Worm (Caenorhabditis elegans) whole organism, young adult: Measurements from ENCODE around the gene nhr-171.

ENCODE experiments used
- B0019.2 ChIP-seq: fragments of 200-800 bp; sonication (Bioruptor generic); conservative IDR thresholded peaks from 2 replicates; pipeline ENCODE4 v1.3.6; 2022; ENCODE audit warnings: missing genetic modification reagents, missing genetic modification characterization, missing compliant biosample characterization
- B0261.1 ChIP-seq: sonication (generic microtip); optimal IDR thresholded peaks from 2 replicates; lab custom pipeline; 2016; ENCODE audit warnings: mild to moderate bottlenecking, missing genetic modification characterization, moderate library complexity, missing compliant biosample characterization
- B0336.3 ChIP-seq: fragments of 200-800 bp; sonication (Bioruptor generic); IDR thresholded peaks from 2 replicates; pipeline ENCODE4 v1.3.6; 2022; ENCODE audit warnings: missing genetic modification characterization, missing compliant biosample characterization
- C06A6.2 ChIP-seq: fragments of 200-800 bp; sonication (Bioruptor generic); conservative IDR thresholded peaks from 2 replicates; pipeline ENCODE4 v1.3.6; 2022; ENCODE audit warnings: missing genetic modification characterization, missing compliant biosample characterization
- F22D6.2 ChIP-seq: sonication (generic microtip); optimal IDR thresholded peaks from 2 replicates; lab custom pipeline; 2016; ENCODE audit warnings: mild to moderate bottlenecking, missing genetic modification characterization, missing compliant biosample characterization
- F33H1.4 ChIP-seq: fragments of 200-800 bp; sonication (Bioruptor generic); IDR thresholded peaks from 2 replicates; pipeline ENCODE4 v1.3.6; 2022; ENCODE audit warnings: missing genetic modification reagents, missing genetic modification characterization, missing compliant biosample characterization
- F37B4.10 ChIP-seq: fragments of 200-800 bp; sonication (Bioruptor generic); IDR thresholded peaks from 2 replicates; pipeline ENCODE4 v1.3.6; 2022; ENCODE audit warnings: missing genetic modification characterization, missing compliant biosample characterization
- F39B2.1 ChIP-seq: fragments of 200-800 bp; sonication (Bioruptor generic); IDR thresholded peaks from 2 replicates; pipeline ENCODE4 v1.3.6; 2022; ENCODE audit warnings: missing genetic modification reagents, missing genetic modification characterization, missing compliant biosample characterization
- F52B5.7 ChIP-seq: sonication (generic microtip); optimal IDR thresholded peaks from 2 replicates; lab custom pipeline; 2016; ENCODE audit warnings: mild to moderate bottlenecking, missing genetic modification characterization, missing compliant biosample characterization
- F57C9.4 ChIP-seq: sonication (generic microtip); optimal IDR thresholded peaks from 2 replicates; lab custom pipeline; 2017; ENCODE audit warnings: mild to moderate bottlenecking, missing genetic modification characterization, missing compliant biosample characterization
- K12H6.12 ChIP-seq: fragments of 200-800 bp; sonication (Bioruptor generic); optimal IDR thresholded peaks from 2 replicates; lab custom pipeline; 2018; ENCODE audit warnings: mild to moderate bottlenecking, missing genetic modification characterization, missing compliant biosample characterization
- Y53F4B.3 ChIP-seq: fragments of 200-800 bp; sonication (Bioruptor generic); IDR thresholded peaks from 2 replicates; pipeline ENCODE4 v1.3.6; 2022; ENCODE audit warnings: missing genetic modification reagents, missing genetic modification characterization, missing compliant biosample characterization
- Y53G8AR.9 ChIP-seq: fragments of 200-800 bp; sonication (Bioruptor generic); conservative IDR thresholded peaks from 2 replicates; pipeline ENCODE4 v1.3.6; 2022; ENCODE audit warnings: missing genetic modification reagents, missing genetic modification characterization, missing compliant biosample characterization
- Y67H2A.10 ChIP-seq: fragments of 200-800 bp; sonication (Bioruptor generic); conservative IDR thresholded peaks from 2 replicates; pipeline ENCODE4 v1.3.6; 2022; ENCODE audit warnings: missing genetic modification reagents, missing genetic modification characterization, missing compliant biosample characterization
- akir-1 ChIP-seq: fragments of 200-800 bp; sonication (Bioruptor generic); optimal IDR thresholded peaks from 2 replicates; lab custom pipeline; 2018; ENCODE audit warnings: mild to moderate bottlenecking, missing genetic modification characterization, moderate library complexity, missing compliant biosample characterization
- aptf-3 ChIP-seq: fragments of 200-800 bp; sonication (Bioruptor generic); IDR thresholded peaks from 2 replicates; pipeline ENCODE4 v1.3.6; 2022; ENCODE audit warnings: missing genetic modification characterization, missing compliant biosample characterization
- attf-5 ChIP-seq: fragments of 200-800 bp; sonication (Bioruptor generic); optimal IDR thresholded peaks from 2 replicates; lab custom pipeline; 2018; ENCODE audit warnings: mild to moderate bottlenecking, missing genetic modification characterization, missing compliant biosample characterization
- bed-2 ChIP-seq: fragments of 200-800 bp; sonication (Bioruptor generic); IDR thresholded peaks from 2 replicates; pipeline ENCODE4 v1.3.6; 2022; ENCODE audit warnings: missing genetic modification reagents, missing genetic modification characterization, missing compliant biosample characterization
- ccch-3 ChIP-seq: fragments of 200-800 bp; sonication (Bioruptor generic); optimal IDR thresholded peaks from 2 replicates; lab custom pipeline; 2018; ENCODE audit warnings: mild to moderate bottlenecking, missing genetic modification characterization, missing compliant biosample characterization
- cebp-2 ChIP-seq: fragments of 200-800 bp; sonication (Bioruptor generic); IDR thresholded peaks from 2 replicates; pipeline ENCODE4 v1.3.6; 2022; ENCODE audit warnings: missing genetic modification characterization, missing compliant biosample characterization
- ceh-91 ChIP-seq: fragments of 200-800 bp; sonication (Bioruptor generic); IDR thresholded peaks from 2 replicates; pipeline ENCODE4 v1.3.6; 2022; ENCODE audit warnings: missing genetic modification reagents, missing genetic modification characterization, missing compliant biosample characterization
- die-1 ChIP-seq: sonication (generic microtip); optimal IDR thresholded peaks from 2 replicates; lab custom pipeline; 2016; ENCODE audit warnings: missing genotype, mild to moderate bottlenecking, missing genetic modification characterization, missing compliant biosample characterization
- hrde-1 ChIP-seq: sonication (generic microtip); optimal IDR thresholded peaks from 2 replicates; lab custom pipeline; 2016; ENCODE audit warnings: missing genetic modification characterization, mild to moderate bottlenecking, missing compliant biosample characterization, moderate library complexity, missing genotype, missing genetic modification reagents, borderline replicate concordance
- hsf-1 ChIP-seq: fragments of 200-800 bp; sonication (Bioruptor generic); IDR thresholded peaks from 2 replicates; pipeline ENCODE4 v1.3.6; 2022; ENCODE audit warnings: missing genetic modification reagents, missing genetic modification characterization, missing compliant biosample characterization
- lag-1 ChIP-seq: fragments of 200-800 bp; sonication (Bioruptor generic); IDR thresholded peaks from 2 replicates; pipeline ENCODE4 v1.3.6; 2022; ENCODE audit warnings: missing genetic modification reagents, missing genetic modification characterization, missing compliant biosample characterization
- let-526 ChIP-seq: fragments of 200-800 bp; sonication (Bioruptor generic); IDR thresholded peaks from 2 replicates; pipeline ENCODE4 v1.3.6; 2022; ENCODE audit warnings: missing genetic modification reagents, missing genetic modification characterization, missing compliant biosample characterization
- lin-26 ChIP-seq: fragments of 200-800 bp; sonication (Bioruptor generic); IDR thresholded peaks from 2 replicates; pipeline ENCODE4 v1.3.6; 2022; ENCODE audit warnings: missing genetic modification reagents, missing genetic modification characterization, missing compliant biosample characterization
- lin-54 ChIP-seq: fragments of 200-800 bp; sonication (Bioruptor generic); optimal IDR thresholded peaks from 2 replicates; lab custom pipeline; 2018; ENCODE audit warnings: mild to moderate bottlenecking, missing genetic modification characterization, missing compliant biosample characterization
- madf-6 ChIP-seq: fragments of 200-800 bp; sonication (Bioruptor generic); IDR thresholded peaks from 2 replicates; pipeline ENCODE4 v1.3.6; 2022; ENCODE audit warnings: missing genetic modification reagents, missing genetic modification characterization, missing compliant biosample characterization
- mcd-1 ChIP-seq: fragments of 200-800 bp; sonication (Bioruptor generic); IDR thresholded peaks from 2 replicates; pipeline ENCODE4 v1.3.6; 2022; ENCODE audit warnings: missing genetic modification reagents, missing genetic modification characterization, missing compliant biosample characterization
- mes-4 ChIP-seq: sonication (generic microtip); optimal IDR thresholded peaks from 2 replicates; lab custom pipeline; 2016; ENCODE audit warnings: missing genotype, missing genetic modification characterization, missing compliant biosample characterization
- nfyb-1 ChIP-seq: fragments of 200-800 bp; sonication (Bioruptor generic); IDR thresholded peaks from 2 replicates; pipeline ENCODE4 v1.3.6; 2022; ENCODE audit warnings: missing genetic modification reagents, missing genetic modification characterization, missing compliant biosample characterization
- nhr-179 ChIP-seq: sonication (generic microtip); optimal IDR thresholded peaks from 2 replicates; lab custom pipeline; 2016; ENCODE audit warnings: mild to moderate bottlenecking, missing genetic modification characterization, missing compliant biosample characterization
- nhr-80 ChIP-seq: sonication (generic microtip); optimal IDR thresholded peaks from 2 replicates; lab custom pipeline; 2016; ENCODE audit warnings: missing genetic modification characterization, missing compliant biosample characterization
- nhr-90 ChIP-seq: sonication (generic microtip); optimal IDR thresholded peaks from 2 replicates; lab custom pipeline; 2016; ENCODE audit warnings: missing genotype, mild to moderate bottlenecking, missing genetic modification characterization, missing compliant biosample characterization
- repo-1 ChIP-seq: sonication (generic microtip); optimal IDR thresholded peaks from 2 replicates; lab custom pipeline; 2017; ENCODE audit warnings: mild to moderate bottlenecking, missing genetic modification characterization, missing compliant biosample characterization
- sptf-2 ChIP-seq: fragments of 200-800 bp; sonication (Bioruptor generic); optimal IDR thresholded peaks from 2 replicates; lab custom pipeline; 2018; ENCODE audit warnings: mild to moderate bottlenecking, missing genetic modification characterization, missing compliant biosample characterization
- tlf-1 ChIP-seq: fragments of 200-800 bp; sonication (Bioruptor generic); optimal IDR thresholded peaks from 2 replicates; lab custom pipeline; 2018; ENCODE audit warnings: mild to moderate bottlenecking, missing genetic modification characterization, missing compliant biosample characterization
- zfh-2 ChIP-seq: fragments of 200-800 bp; sonication (Bioruptor generic); conservative IDR thresholded peaks from 2 replicates; pipeline ENCODE4 v1.3.6; 2022; ENCODE audit warnings: missing genetic modification reagents, missing genetic modification characterization, missing compliant biosample characterization
- zim-3 ChIP-seq: sonication (generic microtip); optimal IDR thresholded peaks from 2 replicates; lab custom pipeline; 2017; ENCODE audit warnings: mild to moderate bottlenecking, missing genetic modification characterization, moderate library complexity, missing compliant biosample characterization
- ztf-25 ChIP-seq: fragments of 200-800 bp; sonication (Bioruptor generic); IDR thresholded peaks from 2 replicates; pipeline ENCODE4 v1.3.6; 2022; ENCODE audit warnings: missing genetic modification reagents, missing genetic modification characterization, missing compliant biosample characterization
- ztf-26 ChIP-seq: sonication (generic microtip); optimal IDR thresholded peaks from 2 replicates; lab custom pipeline; 2017; ENCODE audit warnings: missing genetic modification characterization, missing compliant biosample characterization

Gene nhr-171

DNA sequence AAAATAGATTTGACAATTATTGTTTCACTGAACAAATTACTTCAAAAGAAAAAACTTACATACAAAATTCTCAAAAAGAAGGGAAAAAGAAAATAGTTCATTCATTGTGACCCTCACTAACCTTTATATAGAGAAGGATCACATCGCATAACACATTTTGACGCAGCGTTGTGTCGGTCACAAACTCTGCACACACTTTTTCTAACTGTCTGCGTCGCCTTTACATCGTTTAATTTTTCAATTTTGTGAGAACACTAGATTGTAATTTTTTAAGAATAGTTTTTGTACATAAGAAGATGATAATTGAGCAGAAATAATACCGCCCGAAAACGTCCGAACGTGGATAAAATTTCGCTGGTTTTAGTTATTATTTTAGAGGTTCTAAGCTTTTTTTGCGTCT is 30.6 kb upstream of the nhr-171 start, which contains the start of gene C18B10.6:
Gene C18B10.6, minus strand, starts transcription at position 101 of the 400 bp plus-strand sequence.
- no peak for TF ChIP-seq ztf-25 (GFP tag; lab: Robert Waterston, UW)
- no peak for TF ChIP-seq hsf-1 (GFP tag; lab: Robert Waterston, UW)
- no peak for TF ChIP-seq ztf-26 (tag; lab: Kevin White, UChicago)
- no peak for TF ChIP-seq Y67H2A.10 (GFP tag; lab: Robert Waterston, UW)
- no peak for TF ChIP-seq cebp-2

DNA sequence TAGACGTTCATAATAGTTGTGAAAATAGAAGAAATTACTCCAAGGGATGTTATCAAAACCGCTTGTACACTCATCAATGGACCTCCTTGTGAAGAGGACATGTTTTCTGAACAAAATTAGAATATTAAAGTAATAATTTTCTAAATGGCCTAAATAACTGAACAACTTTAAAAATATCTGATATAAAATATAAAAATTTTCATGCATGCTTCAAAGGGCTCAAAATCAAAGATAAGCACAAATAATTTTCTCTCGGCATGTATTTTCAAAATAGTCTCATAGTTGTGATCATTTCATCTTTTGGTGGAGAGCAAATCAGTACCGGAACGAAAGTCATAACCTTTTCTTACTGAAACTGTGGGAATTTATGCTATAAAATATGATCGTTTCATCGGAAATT is 26.6 kb upstream of the nhr-171 start, which contains the start of gene srbc-8:
Gene srbc-8, minus strand, starts transcription at position 101 of the 400 bp plus-strand sequence.
- TF ChIP-seq B0019.2 (GFP tag; lab: Robert Waterston, UW) (no peak), bed-2 (GFP tag; lab: Robert Waterston, UW) (no peak), ceh-91 (GFP tag; lab: Robert Waterston, UW) (no peak)

DNA sequence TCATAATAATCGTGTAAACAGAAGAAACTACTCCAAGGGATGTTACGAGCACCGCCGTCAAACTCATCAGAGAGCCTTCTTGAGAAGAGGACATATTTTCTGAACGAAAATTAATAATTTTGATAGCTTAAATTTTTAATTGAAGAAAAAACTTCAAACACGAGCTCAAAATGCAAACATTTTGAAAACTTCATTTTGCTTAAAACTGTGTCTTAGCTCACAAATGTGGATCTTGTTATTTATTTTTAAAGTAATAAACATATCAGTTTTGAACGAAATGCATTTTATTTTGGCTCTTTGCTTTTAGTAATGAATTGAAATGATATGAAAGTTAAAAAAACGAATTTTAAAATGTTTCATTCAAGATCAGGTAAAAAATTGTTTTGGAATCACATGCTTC is 24.0 kb upstream of the nhr-171 start, which contains the start of gene srbc-7:
Gene srbc-7, minus strand, starts transcription at position 101 of the 400 bp plus-strand sequence.
- TF ChIP-seq nfyb-1 (GFP tag; lab: Robert Waterston, UW) = no peak
- TF ChIP-seq let-526 (GFP tag; lab: Robert Waterston, UW) = no peak
- TF ChIP-seq ccch-3 = no peak
- TF ChIP-seq ztf-26 (tag; lab: Kevin White, UChicago) = no peak
- TF ChIP-seq attf-5 = no peak
- TF ChIP-seq C06A6.2 (GFP tag; lab: Robert Waterston, UW) = no peak
- TF ChIP-seq zim-3 (tag; lab: Kevin White, UChicago) = no peak
- no peak for TF ChIP-seq mcd-1 (GFP tag; lab: Robert Waterston, UW)
- TF ChIP-seq sptf-2 (GFP tag; lab: Kevin White, UChicago) = no peak
- no peak for TF ChIP-seq F22D6.2 (tag; lab: Kevin White, UChicago)

DNA sequence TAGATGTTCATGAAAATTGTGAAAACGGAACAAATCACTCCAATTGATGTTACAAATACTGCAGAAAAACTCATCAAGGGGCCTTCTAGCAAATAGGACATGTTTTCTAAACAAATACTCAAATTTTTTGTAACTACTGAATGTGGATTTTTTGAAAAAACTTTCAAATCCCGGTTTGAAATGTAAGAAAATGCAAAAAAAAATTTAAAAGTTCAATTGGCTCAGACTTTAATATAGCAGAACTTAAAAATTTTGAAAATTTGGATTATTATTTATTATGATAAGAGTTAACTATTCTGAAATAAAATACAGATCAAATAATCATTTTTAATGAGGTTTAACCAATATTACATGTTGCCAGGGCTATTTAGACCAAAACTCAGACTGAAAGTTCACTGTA is 21.2 kb upstream of the nhr-171 start, which contains the start of gene srbc-9:
Gene srbc-9, minus strand, starts transcription at position 101 of the 400 bp plus-strand sequence.
- no peak for TF ChIP-seq aptf-3 (GFP tag; lab: Robert Waterston, UW)
- TF ChIP-seq F57C9.4 (tag; lab: Kevin White, UChicago) = no peak
- TF ChIP-seq ccch-3 = no peak
- TF ChIP-seq repo-1 = no peak
- no peak for TF ChIP-seq nhr-90 (tag; lab: Kevin White, UChicago)
- no peak for TF ChIP-seq madf-6
- TF ChIP-seq lin-54 (GFP tag; lab: Kevin White, UChicago) = no peak
- no peak for TF ChIP-seq mes-4

DNA sequence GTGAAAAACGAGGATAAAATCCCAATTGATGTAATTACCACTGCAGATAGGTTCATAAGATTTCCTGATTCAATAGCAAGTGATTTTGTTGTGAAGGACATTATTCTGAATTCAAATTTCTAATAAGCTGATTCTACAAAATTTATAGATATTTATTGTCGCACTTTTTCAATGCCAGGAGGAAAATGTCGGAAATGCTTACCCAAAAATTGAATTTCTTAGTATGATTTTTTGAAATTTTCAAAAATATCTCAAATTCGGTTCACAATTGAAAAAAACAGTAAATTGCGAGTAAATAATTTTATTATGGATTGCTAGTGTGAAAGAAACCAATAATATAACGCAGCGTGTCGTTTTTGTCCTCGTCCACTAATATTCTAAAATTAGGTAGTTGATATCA is 18.6 kb upstream of the nhr-171 start, which contains the start of gene srbc-10:
Gene srbc-10, minus strand, starts transcription at position 101 of the 400 bp plus-strand sequence.
- no peak for TF ChIP-seq B0261.1 (tag; lab: Kevin White, UChicago)
- no peak for TF ChIP-seq tlf-1 (GFP tag; lab: Kevin White, UChicago)
- TF ChIP-seq Y53G8AR.9 (GFP tag; lab: Robert Waterston, UW) = no peak
- no peak for TF ChIP-seq akir-1 (GFP tag; lab: Kevin White, UChicago)
- TF ChIP-seq hrde-1 (tag; lab: Kevin White, UChicago) = no peak
- TF ChIP-seq aptf-3 (GFP tag; lab: Robert Waterston, UW) = no peak

DNA sequence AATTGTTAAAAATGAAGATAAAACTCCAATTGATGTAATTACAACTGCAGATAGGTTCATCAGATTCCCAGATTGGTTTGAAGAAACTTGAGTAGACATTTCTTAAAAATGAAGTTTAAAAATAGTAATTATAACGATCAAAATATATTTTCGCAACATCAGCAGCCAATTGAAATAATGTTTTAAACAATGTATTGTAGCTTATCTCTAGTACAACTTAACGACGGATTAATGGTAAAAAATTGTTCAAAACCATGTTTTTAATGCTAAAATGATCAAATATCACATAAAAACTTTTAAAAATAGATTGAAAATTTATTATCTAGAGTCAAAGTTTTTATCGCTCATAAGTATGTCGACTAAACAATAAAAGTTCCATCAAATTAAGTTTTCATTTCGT is 16.4 kb upstream of the nhr-171 start, which contains the start of gene srbc-11:
Gene srbc-11, minus strand, starts transcription at position 101 of the 400 bp plus-strand sequence.
- TF ChIP-seq F37B4.10 (GFP tag; lab: Robert Waterston, UW) (no peak), F52B5.7 (no peak), F39B2.1 (GFP tag; lab: Robert Waterston, UW) (no peak), nhr-80 (no peak), F33H1.4 (GFP tag; lab: Robert Waterston, UW) (no peak), Y53F4B.3 (GFP tag; lab: Robert Waterston, UW) (no peak), lag-1 (no peak), K12H6.12 (tag; lab: Kevin White, UChicago) (no peak), sptf-2 (GFP tag; lab: Kevin White, UChicago) (no peak), zfh-2 (GFP tag; lab: Robert Waterston, UW) (no peak), lin-26 (no peak), B0336.3 (GFP tag; lab: Robert Waterston, UW) (no peak), nhr-179 (tag; lab: Kevin White, UChicago) (no peak), die-1 (no peak)
